Fruit fly (Drosophila melanogaster) whole organism, adult: Measurements from ENCODE around the gene spn-B.

Source experiments
- CG14711 ChIP-seq: fragments of 200-800 bp; sonication (Bioruptor generic); optimal IDR thresholded peaks from 2 replicates; lab custom pipeline; 2018; ENCODE audit warnings: missing biosample characterization, mild to moderate bottlenecking, missing genetic modification characterization, moderate library complexity
- Crg-1 ChIP-seq: fragments of 200-800 bp; sonication (Bioruptor generic); optimal IDR thresholded peaks from 2 replicates; lab custom pipeline; 2016; ENCODE audit warnings: missing biosample characterization, missing genetic modification characterization
- bab1 ChIP-seq: fragments of 200-800 bp; sonication (Bioruptor generic); optimal IDR thresholded peaks from 3 replicates; lab custom pipeline; 2019; ENCODE audit warnings: missing biosample characterization, mild to moderate bottlenecking, missing genetic modification characterization, moderate library complexity
- kay ChIP-seq: fragments of 200-800 bp; sonication (Bioruptor generic); peaks from one replicate; lab custom pipeline; 2016; ENCODE audit warnings: missing biosample characterization, missing genetic modification characterization, borderline replicate concordance

DNA sequence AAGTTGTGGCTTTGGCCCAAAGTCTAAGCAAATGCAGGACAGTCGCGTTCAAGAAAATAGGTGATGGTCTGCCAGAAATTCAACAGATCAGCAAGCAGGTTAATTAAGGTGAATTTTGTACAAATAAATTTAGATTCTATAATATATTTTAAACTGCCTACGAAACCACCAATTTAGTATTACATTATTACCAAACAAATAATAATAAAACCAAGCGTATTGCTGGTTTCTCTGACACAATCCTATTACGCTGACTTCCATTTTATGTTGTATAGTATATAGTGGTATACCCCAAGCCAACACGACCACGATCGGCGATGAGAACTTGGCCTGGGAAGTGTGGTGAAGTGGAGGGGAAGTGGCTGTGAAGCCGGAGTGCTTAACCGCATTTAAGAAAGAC lies 36.4 kb upstream of the spn-B start:
- no peak for TF ChIP-seq kay (GFP tag; lab: Kevin White, UChicago)
- TF ChIP-seq Crg-1, result no peak
- TF ChIP-seq CG14711 (tag; lab: Kevin White, UChicago), result peak; percentile 41
- peak; percentile 62 for TF ChIP-seq bab1 (GFP tag; lab: Kevin White, UChicago)
